In the genomic region with DNA sequence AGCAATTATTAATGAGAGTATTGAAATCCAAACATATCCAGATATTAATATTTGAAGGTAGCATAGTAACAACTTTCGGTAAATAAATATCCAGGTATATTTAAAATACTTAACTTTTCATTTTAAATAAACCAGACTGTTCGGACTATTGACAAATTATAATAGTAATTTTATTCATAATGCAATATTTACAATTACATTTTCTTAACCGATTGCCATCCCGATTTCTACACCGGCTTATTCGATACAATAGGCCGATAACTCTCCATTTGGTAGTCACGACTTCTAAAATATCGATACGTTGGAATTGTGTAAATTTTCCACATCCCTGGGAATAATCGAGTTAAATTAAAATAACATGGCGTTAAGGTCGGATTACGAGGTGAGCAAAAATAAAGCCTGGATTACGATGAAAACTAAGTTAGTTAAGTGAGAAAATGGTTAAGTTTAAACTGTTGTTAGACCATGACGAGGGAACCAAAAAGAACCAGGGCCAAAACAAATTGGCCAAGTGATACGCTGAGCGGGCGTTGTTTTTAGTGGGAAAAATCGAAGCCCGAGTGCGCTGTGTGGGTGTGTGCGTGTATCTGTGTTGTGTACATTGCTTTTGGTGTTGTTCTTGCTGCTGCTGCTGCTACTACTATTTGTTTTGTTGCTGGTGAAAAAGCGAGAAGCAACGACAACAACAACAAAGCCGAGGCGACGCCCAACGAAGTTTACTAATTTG, we compare ENCODE assay signal across 1 fruit fly cellular context.
TF ChIP-seq lines count a peak whose summit lies in the region.

Gene Atpalpha, plus strand, starts transcription at position 267 of the 727 bp plus-strand sequence.

TF ChIP-seq in whole organism, embryonic, 481 proteins besides CTCF, POLR2A, EP300 and RAD21 (continued from another document and continues in another):
- TF ChIP-seq CG8290 (GFP tag; optimal IDR thresholded peaks at IDR 0.05; lab: Kevin White, UChicago) (no peak), CG8290 (tag; optimal IDR thresholded peaks at IDR 0.05; lab: Kevin White, UChicago) (peak in 1 of 2 experiments; percentile 82), Dp (GFP tag; optimal IDR thresholded peaks at IDR 0.05; lab: Kevin White, UChicago) (peak; percentile 28), Fer1 (GFP tag; optimal IDR thresholded peaks at IDR 0.05; lab: Kevin White, UChicago) (peak; percentile 33), zen2 (GFP tag; IDR thresholded peaks at IDR 0.05; lab: Robert Waterston, UW; ENCODE audit: partially characterized antibody) (peak; percentile 97), Side (GFP tag; optimal IDR thresholded peaks at IDR 0.05; lab: Kevin White, UChicago) (no peak), CG17186 (GFP tag; optimal IDR thresholded peaks at IDR 0.05; lab: Kevin White, UChicago) (no peak), Awh (GFP tag; IDR thresholded peaks at IDR 0.05; lab: Robert Waterston, UW) (0 out of 2 replicates have a peak, but pooled peaks have one; percentile 25), CG34376 (GFP tag; optimal IDR thresholded peaks at IDR 0.05; lab: Kevin White, UChicago) (peak; percentile 7), Dek (tag; optimal IDR thresholded peaks at IDR 0.05; lab: Kevin White, UChicago) (peak; percentile 53), Lhr (GFP tag; optimal IDR thresholded peaks at IDR 0.05; lab: Kevin White, UChicago) (no peak), CG9932 (GFP tag; IDR thresholded peaks at IDR 0.05; lab: Robert Waterston, UW) (peak; percentile 53), CG6791 (GFP tag; IDR thresholded peaks at IDR 0.05; lab: Robert Waterston, UW; ENCODE audit: partially characterized antibody) (peak; percentile 98), sc (optimal IDR thresholded peaks at IDR 0.05; lab: Kevin White, UChicago) (no peak), sc (GFP tag; optimal IDR thresholded peaks at IDR 0.05; lab: Kevin White, UChicago) (no peak), slou (GFP tag; optimal IDR thresholded peaks at IDR 0.05; lab: Kevin White, UChicago) (no peak), gem (tag; optimal IDR thresholded peaks at IDR 0.05; lab: Kevin White, UChicago) (peak; percentile 19), cad (GFP tag; optimal IDR thresholded peaks at IDR 0.05; lab: Kevin White, UChicago) (no peak), D19B (GFP tag; optimal IDR thresholded peaks at IDR 0.05; lab: Kevin White, UChicago) (no peak), MESR4 (GFP tag; optimal IDR thresholded peaks at IDR 0.05; lab: Kevin White, UChicago) (peak; percentile 89), corto (GFP tag; optimal IDR thresholded peaks at IDR 0.05; lab: Kevin White, UChicago) (peak; percentile 2), exex (tag; optimal IDR thresholded peaks at IDR 0.05; lab: Kevin White, UChicago) (no peak), CG4854 (GFP tag; optimal IDR thresholded peaks at IDR 0.05; lab: Kevin White, UChicago) (no peak), ATbp (GFP tag; optimal IDR thresholded peaks at IDR 0.05; lab: Kevin White, UChicago) (no peak), Sry-β (GFP tag; optimal IDR thresholded peaks at IDR 0.05; lab: Kevin White, UChicago) (no peak), CG10979 (tag; optimal IDR thresholded peaks at IDR 0.05; lab: Kevin White, UChicago) (no peak), Lim3 (GFP tag; IDR thresholded peaks at IDR 0.05; lab: Robert Waterston, UW) (no peak), dmrt99B (tag; optimal IDR thresholded peaks at IDR 0.05; lab: Kevin White, UChicago) (no peak), z (GFP tag; IDR thresholded peaks at IDR 0.05; lab: Robert Waterston, UW) (0 out of 3 replicates have a peak, but pooled peaks have one; percentile 52), CG11085 (GFP tag; IDR thresholded peaks at IDR 0.05; lab: Robert Waterston, UW) (no peak), lilli (GFP tag; optimal IDR thresholded peaks at IDR 0.05; lab: Kevin White, UChicago) (peak; percentile 22), Hmx (GFP tag; optimal IDR thresholded peaks at IDR 0.05; lab: Kevin White, UChicago) (no peak), CG32532 (GFP tag; IDR thresholded peaks at IDR 0.05; lab: Robert Waterston, UW) (peak; percentile 30; the same call in 1 of the 2 replicates), br (optimal IDR thresholded peaks at IDR 0.05; lab: Kevin White, UChicago) (no peak), oc (tag; optimal IDR thresholded peaks at IDR 0.05; lab: Kevin White, UChicago) (peak; percentile 40), Hsf (GFP tag; optimal IDR thresholded peaks at IDR 0.05; lab: Kevin White, UChicago) (peak; percentile 19), Hmr (GFP tag; optimal IDR thresholded peaks at IDR 0.05; lab: Kevin White, UChicago) (no peak), grau (tag; optimal IDR thresholded peaks at IDR 0.05; lab: Kevin White, UChicago) (peak; percentile 12), CG15601 (tag; optimal IDR thresholded peaks at IDR 0.05; lab: Kevin White, UChicago) (no peak), amos (GFP tag; IDR thresholded peaks at IDR 0.05; lab: Robert Waterston, UW; ENCODE audit: partially characterized antibody) (peak; percentile 96), dysf (GFP tag; IDR thresholded peaks at IDR 0.05; lab: Robert Waterston, UW) (no peak), bbx (GFP tag; IDR thresholded peaks at IDR 0.05; lab: Robert Waterston, UW; ENCODE audit: partially characterized antibody) (peak; percentile 99), E2f2 (GFP tag; IDR thresholded peaks at IDR 0.05; lab: Robert Waterston, UW) (no peak), seq (GFP tag; IDR thresholded peaks at IDR 0.05; lab: Robert Waterston, UW) (no peak), fd102C (GFP tag; optimal IDR thresholded peaks at IDR 0.05; lab: Kevin White, UChicago) (no peak), scrt (GFP tag; optimal IDR thresholded peaks at IDR 0.05; lab: Kevin White, UChicago) (no peak), sens-2 (GFP tag; IDR thresholded peaks at IDR 0.05; lab: Robert Waterston, UW) (no peak), ssp (GFP tag; IDR thresholded peaks at IDR 0.05; lab: Robert Waterston, UW) (peak; percentile 57), CG17612 (GFP tag; IDR thresholded peaks at IDR 0.05; lab: Robert Waterston, UW) (no peak), CG13775 (GFP tag; optimal IDR thresholded peaks at IDR 0.05; lab: Kevin White, UChicago) (peak; percentile 18), CG12391 (tag; optimal IDR thresholded peaks at IDR 0.05; lab: Kevin White, UChicago) (peak; percentile 60), Pdp1 (GFP tag; optimal IDR thresholded peaks at IDR 0.05; lab: Kevin White, UChicago) (peak in 1 of 2 experiments; percentile 43), CG4328 (GFP tag; optimal IDR thresholded peaks at IDR 0.05; lab: Kevin White, UChicago) (no peak), Atf3 (GFP tag; optimal IDR thresholded peaks at IDR 0.05; lab: Kevin White, UChicago) (no peak), CG10274 (GFP tag; optimal IDR thresholded peaks at IDR 0.05; lab: Kevin White, UChicago) (no peak), CG9215 (GFP tag; IDR thresholded peaks at IDR 0.05; lab: Robert Waterston, UW) (no peak), jigr1 (GFP tag; IDR thresholded peaks at IDR 0.05; lab: Robert Waterston, UW) (no peak), CG13123 (GFP tag; optimal IDR thresholded peaks at IDR 0.05; lab: Kevin White, UChicago) (no peak), CG11695 (GFP tag; IDR thresholded peaks at IDR 0.05; lab: Robert Waterston, UW) (0 out of 3 replicates have a peak, but pooled peaks have one; percentile 31), CG4707 (GFP tag; optimal IDR thresholded peaks at IDR 0.05; lab: Kevin White, UChicago) (no peak), Antp (GFP tag; optimal IDR thresholded peaks at IDR 0.05; lab: Kevin White, UChicago) (peak; percentile 2), al (GFP tag; IDR thresholded peaks at IDR 0.05; lab: Robert Waterston, UW) (no peak), CG33557 (GFP tag; optimal IDR thresholded peaks at IDR 0.05; lab: Kevin White, UChicago) (peak; percentile 5), CG14965 (GFP tag; optimal IDR thresholded peaks at IDR 0.05; lab: Kevin White, UChicago; ENCODE audit: borderline replicate concordance) (no peak), zen (tag; optimal IDR thresholded peaks at IDR 0.05; lab: Kevin White, UChicago) (peak; percentile 39), pan (optimal IDR thresholded peaks at IDR 0.05; lab: Kevin White, UChicago) (no peak), pan (GFP tag; optimal IDR thresholded peaks at IDR 0.05 in 1 of 2, IDR thresholded peaks at IDR 0.05 in 1 of 2) (no peak), CG2120 (GFP tag; optimal IDR thresholded peaks at IDR 0.05; lab: Kevin White, UChicago) (peak; percentile 9), vfl (GFP tag; optimal IDR thresholded peaks at IDR 0.05; lab: Kevin White, UChicago) (no peak), Bgb (GFP tag; IDR thresholded peaks at IDR 0.05; lab: Robert Waterston, UW; ENCODE audit: partially characterized antibody) (peak; percentile 97), tx (GFP tag; optimal IDR thresholded peaks at IDR 0.05; lab: Kevin White, UChicago) (no peak), CG7357 (GFP tag; IDR thresholded peaks at IDR 0.05; lab: Robert Waterston, UW) (no peak), CG6175 (GFP tag; IDR thresholded peaks at IDR 0.05; lab: Robert Waterston, UW) (no peak), CG8281 (tag; optimal IDR thresholded peaks at IDR 0.05; lab: Kevin White, UChicago) (no peak), CG15073 (GFP tag; optimal IDR thresholded peaks at IDR 0.05; lab: Kevin White, UChicago) (no peak), Dref (GFP tag; IDR thresholded peaks at IDR 0.05; lab: Robert Waterston, UW) (peak; percentile 98), phol (tag; optimal IDR thresholded peaks at IDR 0.05; lab: Kevin White, UChicago) (peak; percentile 94), Ssrp (tag; optimal IDR thresholded peaks at IDR 0.05; lab: Kevin White, UChicago) (no peak), CG7271 (tag; optimal IDR thresholded peaks at IDR 0.05; lab: Kevin White, UChicago) (peak; percentile 70), CG2129 (GFP tag; IDR thresholded peaks at IDR 0.05; lab: Robert Waterston, UW; ENCODE audit: partially characterized antibody) (peak; percentile 87), Nf-YC (tag; optimal IDR thresholded peaks at IDR 0.05; lab: Kevin White, UChicago) (no peak), h (optimal IDR thresholded peaks at IDR 0.05; lab: Kevin White, UChicago) (no peak), eve (GFP tag; optimal IDR thresholded peaks at IDR 0.05; lab: Kevin White, UChicago) (peak in 1 of 2 experiments; percentile 74), peb (GFP tag; IDR thresholded peaks at IDR 0.05; lab: Robert Waterston, UW) (no peak), yki (optimal IDR thresholded peaks at IDR 0.05; lab: Kevin White, UChicago) (no peak), Xbp1 (GFP tag; optimal IDR thresholded peaks at IDR 0.05; lab: Kevin White, UChicago) (peak; percentile 7), Blimp-1 (GFP tag; optimal IDR thresholded peaks at IDR 0.05; lab: Kevin White, UChicago) (no peak), CG14014 (GFP tag; IDR thresholded peaks at IDR 0.05; lab: Robert Waterston, UW) (0 out of 2 replicates have a peak, but pooled peaks have one; percentile 6), Ptx1 (GFP tag; IDR thresholded peaks at IDR 0.05; lab: Robert Waterston, UW) (no peak), wdn (GFP tag; IDR thresholded peaks at IDR 0.05; lab: Robert Waterston, UW) (no peak), Hr39 (optimal IDR thresholded peaks at IDR 0.05; lab: Kevin White, UChicago) (no peak), Sin3A (optimal IDR thresholded peaks at IDR 0.05; lab: Kevin White, UChicago) (peak; percentile 6), Bteb2 (GFP tag; optimal IDR thresholded peaks at IDR 0.05; lab: Kevin White, UChicago) (no peak), nau (GFP tag; optimal IDR thresholded peaks at IDR 0.05; lab: Kevin White, UChicago) (no peak), CG6272 (GFP tag; IDR thresholded peaks at IDR 0.05; lab: Robert Waterston, UW) (no peak), emc (GFP tag; optimal IDR thresholded peaks at IDR 0.05; lab: Kevin White, UChicago) (no peak), CG4617 (GFP tag; optimal IDR thresholded peaks at IDR 0.05; lab: Kevin White, UChicago; ENCODE audit: borderline replicate concordance) (no peak), CG15011 (GFP tag; optimal IDR thresholded peaks at IDR 0.05; lab: Kevin White, UChicago) (no peak), HLH4C (GFP tag; IDR thresholded peaks at IDR 0.05; lab: Robert Waterston, UW; ENCODE audit: partially characterized antibody) (peak; percentile 98), CG1233 (GFP tag; optimal IDR thresholded peaks at IDR 0.05; lab: Kevin White, UChicago) (no peak), shn (GFP tag; optimal IDR thresholded peaks at IDR 0.05; lab: Kevin White, UChicago) (no peak), nmo (GFP tag; optimal IDR thresholded peaks at IDR 0.05; lab: Kevin White, UChicago) (peak; percentile 27), CG7928 (GFP tag; optimal IDR thresholded peaks at IDR 0.05; lab: Kevin White, UChicago) (peak; percentile 84), ems (GFP tag; optimal IDR thresholded peaks at IDR 0.05; lab: Kevin White, UChicago) (no peak), CG30431 (GFP tag; optimal IDR thresholded peaks at IDR 0.05; lab: Kevin White, UChicago) (no peak), fd64A (GFP tag; optimal IDR thresholded peaks at IDR 0.05; lab: Kevin White, UChicago) (peak; percentile 34), fd3F (GFP tag; optimal IDR thresholded peaks at IDR 0.05; lab: Kevin White, UChicago) (no peak), Kr (GFP tag; optimal IDR thresholded peaks at IDR 0.05; lab: Kevin White, UChicago) (no peak), CG8924 (tag; optimal IDR thresholded peaks at IDR 0.05; lab: Kevin White, UChicago) (peak; percentile 68), gro (GFP tag; optimal IDR thresholded peaks at IDR 0.05; lab: Kevin White, UChicago) (no peak), kni (GFP tag; optimal IDR thresholded peaks at IDR 0.05; lab: Kevin White, UChicago) (peak; percentile 48), CG33213 (GFP tag; optimal IDR thresholded peaks at IDR 0.05; lab: Kevin White, UChicago) (peak; percentile 33), D19A (tag; optimal IDR thresholded peaks at IDR 0.05; lab: Kevin White, UChicago) (peak; percentile 40), CG3847 (GFP tag; IDR thresholded peaks at IDR 0.05; lab: Robert Waterston, UW) (no peak), CG8944 (GFP tag; optimal IDR thresholded peaks at IDR 0.05; lab: Kevin White, UChicago) (no peak), ap (GFP tag; IDR thresholded peaks at IDR 0.05; lab: Robert Waterston, UW) (no peak), CG34422 (GFP tag; IDR thresholded peaks at IDR 0.05; lab: Robert Waterston, UW) (no peak), CG31365 (tag; optimal IDR thresholded peaks at IDR 0.05; lab: Kevin White, UChicago) (no peak), unc-4 (GFP tag; IDR thresholded peaks at IDR 0.05; lab: Robert Waterston, UW; ENCODE audit: partially characterized antibody) (peak; percentile 93), tup (GFP tag; optimal IDR thresholded peaks at IDR 0.05; lab: Kevin White, UChicago) (no peak), Abd-B (GFP tag; optimal IDR thresholded peaks at IDR 0.05; lab: Kevin White, UChicago) (no peak), Hr51 (GFP tag; optimal IDR thresholded peaks at IDR 0.05; lab: Kevin White, UChicago) (peak in 1 of 2 experiments; percentile 38), Hr78 (GFP tag; optimal IDR thresholded peaks at IDR 0.05; lab: Kevin White, UChicago) (no peak), abd-A (tag; optimal IDR thresholded peaks at IDR 0.05; lab: Kevin White, UChicago) (peak; percentile 78), HLHmδ (GFP tag; optimal IDR thresholded peaks at IDR 0.05; lab: Kevin White, UChicago) (no peak)
